Worm (Caenorhabditis elegans) whole organism, mixed stage, embryonic: Measurements from ENCODE around the gene Y69H2.10.

Source experiments
- M03D4.4 ChIP-seq: sonication (generic microtip); optimal IDR thresholded peaks from 2 replicates; lab custom pipeline; 2017; ENCODE audit warnings: mild to moderate bottlenecking, missing genetic modification characterization, missing compliant biosample characterization
- blmp-1 ChIP-seq: fragments of 150-350 bp; optimal IDR thresholded peaks from 2 replicates; lab custom pipeline; 2014; ENCODE audit warnings: missing biosample characterization, missing genetic modification characterization
- ceh-39 ChIP-seq: fragments of 150-350 bp; optimal IDR thresholded peaks from 2 replicates; lab custom pipeline; 2014; ENCODE audit warnings: missing biosample characterization, missing genetic modification characterization
- ceh-43 ChIP-seq: fragments of 200-800 bp; sonication (Bioruptor generic); optimal IDR thresholded peaks from 2 replicates; lab custom pipeline; 2018; ENCODE audit warnings: mild to moderate bottlenecking, missing genetic modification characterization, moderate library complexity, missing compliant biosample characterization
- ceh-83 ChIP-seq: fragments of 200-800 bp; sonication (Bioruptor generic); optimal IDR thresholded peaks from 2 replicates; lab custom pipeline; 2018; ENCODE audit warnings: mild to moderate bottlenecking, missing genetic modification characterization, missing compliant biosample characterization
- ces-1 ChIP-seq: fragments of 150-350 bp; optimal IDR thresholded peaks from 2 replicates; lab custom pipeline; 2014; ENCODE audit warnings: missing biosample characterization, missing genetic modification reagents, missing genetic modification characterization
- cnd-1 ChIP-seq: fragments of 200-800 bp; sonication (Bioruptor generic); optimal IDR thresholded peaks from 2 replicates; lab custom pipeline; 2018; ENCODE audit warnings: mild to moderate bottlenecking, missing genetic modification characterization, missing compliant biosample characterization
- drap-1 ChIP-seq: fragments of 200-800 bp; sonication (Bioruptor generic); optimal IDR thresholded peaks from 3 replicates; lab custom pipeline; 2018; ENCODE audit warnings: mild to moderate bottlenecking, missing genetic modification characterization, missing compliant biosample characterization
- elt-1 ChIP-seq: sonication (generic microtip); optimal IDR thresholded peaks from 2 replicates; lab custom pipeline; 2017; ENCODE audit warnings: missing genetic modification characterization, mild to moderate bottlenecking, missing compliant biosample characterization, antibody characterized with exemption, moderate library complexity, borderline replicate concordance; ENCODE audit not compliant: insufficient read depth
- ham-2 ChIP-seq: fragments of 200-800 bp; sonication (Bioruptor generic); optimal IDR thresholded peaks from 2 replicates; lab custom pipeline; 2018; ENCODE audit warnings: mild to moderate bottlenecking, missing genetic modification characterization, missing compliant biosample characterization
- hlh-1 ChIP-seq: fragments of 150-350 bp; optimal IDR thresholded peaks from 2 replicates; lab custom pipeline; 2014; ENCODE audit warnings: missing biosample characterization, missing genetic modification reagents, missing genetic modification characterization
- lin-13 ChIP-seq: fragments of 150-350 bp; optimal IDR thresholded peaks from 2 replicates; lab custom pipeline; 2014; ENCODE audit warnings: missing biosample characterization, missing genetic modification characterization
- lin-32 ChIP-seq: fragments of 200-800 bp; sonication (Bioruptor generic); optimal IDR thresholded peaks from 2 replicates; lab custom pipeline; 2018; ENCODE audit warnings: mild to moderate bottlenecking, missing genetic modification characterization, missing compliant biosample characterization
- lsy-2 ChIP-seq: fragments of 150-350 bp; optimal IDR thresholded peaks from 2 replicates; lab custom pipeline; 2014; ENCODE audit warnings: missing biosample characterization, missing genetic modification characterization
- mab-5 ChIP-seq: fragments of 150-350 bp; optimal IDR thresholded peaks from 2 replicates; lab custom pipeline; 2014; ENCODE audit warnings: missing biosample characterization, missing genetic modification characterization
- mep-1 ChIP-seq: fragments of 150-350 bp; optimal IDR thresholded peaks from 2 replicates; lab custom pipeline; 2017; ENCODE audit warnings: missing biosample characterization, missing genetic modification reagents, missing genetic modification characterization, inconsistent platforms
- nhr-12 ChIP-seq: fragments of 150-350 bp; optimal IDR thresholded peaks from 2 replicates; lab custom pipeline; 2014; ENCODE audit warnings: missing biosample characterization, missing genetic modification characterization
- nhr-2 ChIP-seq: fragments of 150-350 bp; optimal IDR thresholded peaks from 2 replicates; lab custom pipeline; 2014; ENCODE audit warnings: missing biosample characterization, missing genetic modification characterization
- nhr-237 ChIP-seq: fragments of 150-350 bp; optimal IDR thresholded peaks from 2 replicates; lab custom pipeline; 2014; ENCODE audit warnings: missing biosample characterization, missing genetic modification characterization
- nhr-28 ChIP-seq: fragments of 150-350 bp; optimal IDR thresholded peaks from 2 replicates; lab custom pipeline; 2014; ENCODE audit warnings: missing biosample characterization, missing genetic modification characterization
- nhr-76 ChIP-seq: sonication (generic microtip); optimal IDR thresholded peaks from 2 replicates; lab custom pipeline; 2017; ENCODE audit warnings: missing biosample characterization, missing genetic modification characterization
- pha-4 ChIP-seq: fragments of 150-350 bp; optimal IDR thresholded peaks from 2 replicates; lab custom pipeline; 2018; ENCODE audit warnings: missing biosample characterization, missing genetic modification reagents, missing genetic modification characterization
- sem-2 ChIP-seq: fragments of 200-800 bp; sonication (Bioruptor generic); optimal IDR thresholded peaks from 2 replicates; lab custom pipeline; 2018; ENCODE audit warnings: mild to moderate bottlenecking, missing genetic modification characterization, missing compliant biosample characterization
- sptf-1 ChIP-seq: sonication (generic microtip); optimal IDR thresholded peaks from 2 replicates; lab custom pipeline; 2017; ENCODE audit warnings: mild to moderate bottlenecking, missing genetic modification characterization, moderate library complexity, missing compliant biosample characterization
- tbx-8 ChIP-seq: fragments of 200-800 bp; sonication (Bioruptor generic); optimal IDR thresholded peaks from 2 replicates; lab custom pipeline; 2018; ENCODE audit warnings: mild to moderate bottlenecking, missing genetic modification characterization, moderate library complexity, missing compliant biosample characterization
- unc-120 ChIP-seq: sonication (generic microtip); optimal IDR thresholded peaks from 2 replicates; lab custom pipeline; 2017; ENCODE audit warnings: missing genetic modification characterization, missing compliant biosample characterization; ENCODE audit not compliant: poor library complexity, severe bottlenecking
- unc-39 ChIP-seq: fragments of 150-350 bp; optimal IDR thresholded peaks from 2 replicates; lab custom pipeline; 2014; ENCODE audit warnings: missing biosample characterization, missing genetic modification characterization
- unc-62 ChIP-seq: fragments of 150-350 bp; optimal IDR thresholded peaks from 2 replicates; lab custom pipeline; 2014; ENCODE audit warnings: missing biosample characterization, missing genetic modification reagents, missing genetic modification characterization
- zip-8 ChIP-seq: fragments of 150-350 bp; optimal IDR thresholded peaks from 2 replicates; lab custom pipeline; 2014; ENCODE audit warnings: missing biosample characterization, missing genetic modification characterization
- ztf-11 ChIP-seq: fragments of 150-350 bp; optimal IDR thresholded peaks from 2 replicates; lab custom pipeline; 2014; ENCODE audit warnings: missing biosample characterization, missing genetic modification characterization

Y69H2.10 gene

DNA sequence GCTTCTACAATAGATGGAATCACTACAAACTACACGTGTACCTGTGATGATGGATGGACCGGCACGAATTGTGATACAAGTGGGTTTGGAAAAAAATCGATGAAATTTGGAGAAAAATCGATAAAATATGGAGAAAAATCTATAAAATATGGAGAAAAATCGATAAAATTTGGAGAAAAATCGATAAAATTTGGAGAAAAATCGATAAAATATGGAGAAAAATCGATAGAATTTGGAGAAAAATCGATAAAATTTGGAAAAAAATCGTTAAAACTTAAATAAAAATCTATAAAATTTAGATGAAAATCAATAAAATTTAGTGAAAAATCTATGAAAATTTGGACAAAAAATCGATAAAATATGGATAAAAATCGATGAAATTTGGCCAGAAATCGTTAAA, 25.9 kb upstream of the Y69H2.10 start:
- no peak for TF ChIP-seq pha-4 (tag; lab: Kevin White, UChicago)
- TF ChIP-seq lin-13 (tag; lab: Kevin White, UChicago): no peak
- TF ChIP-seq ceh-83 (GFP tag; lab: Kevin White, UChicago): no peak
- no peak for TF ChIP-seq blmp-1 (tag; lab: Kevin White, UChicago)
- no peak for TF ChIP-seq sptf-1
- TF ChIP-seq cnd-1 (tag; lab: Kevin White, UChicago): no peak
- TF ChIP-seq unc-120 (tag; lab: Kevin White, UChicago): no peak
- no peak for TF ChIP-seq nhr-76 (tag; lab: Kevin White, UChicago)
- no peak for TF ChIP-seq M03D4.4 (tag; lab: Kevin White, UChicago)
- TF ChIP-seq nhr-2 (tag; lab: Kevin White, UChicago): no peak
- no peak for TF ChIP-seq nhr-12 (tag; lab: Kevin White, UChicago)
- no peak for TF ChIP-seq nhr-237 (tag; lab: Kevin White, UChicago)
- no peak for TF ChIP-seq nhr-28

ce11 chrV:18650043-18650442, 20.1 kb upstream of the Y69H2.10 start, which contains the start of gene egas-2:
Gene egas-2 (plus strand): TSS chrV:18650343.
- TF ChIP-seq pha-4 (tag; lab: Kevin White, UChicago): no peak
- no peak for TF ChIP-seq nhr-28
- TF ChIP-seq nhr-76 (tag; lab: Kevin White, UChicago): no peak
- no peak for TF ChIP-seq cnd-1 (tag; lab: Kevin White, UChicago)
- no peak for TF ChIP-seq ham-2
- no peak for TF ChIP-seq zip-8 (tag; lab: Kevin White, UChicago)
- TF ChIP-seq unc-39: no peak
- TF ChIP-seq nhr-2 (tag; lab: Kevin White, UChicago): no peak
- no peak for TF ChIP-seq drap-1 (GFP tag; lab: Kevin White, UChicago)
- TF ChIP-seq lin-32 (GFP tag; lab: Kevin White, UChicago): no peak
- no peak for TF ChIP-seq mab-5 (tag; lab: Kevin White, UChicago)
- TF ChIP-seq elt-1 (tag; lab: Kevin White, UChicago): no peak
- no peak for TF ChIP-seq ceh-39 (tag; lab: Kevin White, UChicago)
- no peak for TF ChIP-seq lsy-2 (tag; lab: Kevin White, UChicago)
- TF ChIP-seq unc-62: no peak
- no peak for TF ChIP-seq sem-2 (GFP tag; lab: Kevin White, UChicago)
- TF ChIP-seq, all 35 proteins: peak for 0

ce11 chrV:18656363-18656762, 13.8 kb upstream of the Y69H2.10 start:
- TF ChIP-seq ham-2 (no peak), hlh-1 (tag; lab: Kevin White, UChicago) (no peak), M03D4.4 (tag; lab: Kevin White, UChicago) (no peak), nhr-28 (no peak), elt-1 (tag; lab: Kevin White, UChicago) (no peak), lin-32 (GFP tag; lab: Kevin White, UChicago) (no peak), mab-5 (tag; lab: Kevin White, UChicago) (no peak), pha-4 (tag; lab: Kevin White, UChicago) (no peak), ztf-11 (tag; lab: Kevin White, UChicago) (no peak), unc-62 (no peak), drap-1 (GFP tag; lab: Kevin White, UChicago) (no peak)
- TF ChIP-seq, all 35 proteins: peak for 0

ce11 chrV:18657391-18657790, 12.7 kb upstream of the Y69H2.10 start:
- TF ChIP-seq M03D4.4 (tag; lab: Kevin White, UChicago) (no peak), mab-5 (tag; lab: Kevin White, UChicago) (no peak), lin-13 (tag; lab: Kevin White, UChicago) (no peak), nhr-237 (tag; lab: Kevin White, UChicago) (no peak), cnd-1 (tag; lab: Kevin White, UChicago) (no peak), zip-8 (tag; lab: Kevin White, UChicago) (no peak), ces-1 (GFP tag; lab: Kevin White, UChicago) (no peak), nhr-12 (tag; lab: Kevin White, UChicago) (no peak), sptf-1 (no peak)

DNA sequence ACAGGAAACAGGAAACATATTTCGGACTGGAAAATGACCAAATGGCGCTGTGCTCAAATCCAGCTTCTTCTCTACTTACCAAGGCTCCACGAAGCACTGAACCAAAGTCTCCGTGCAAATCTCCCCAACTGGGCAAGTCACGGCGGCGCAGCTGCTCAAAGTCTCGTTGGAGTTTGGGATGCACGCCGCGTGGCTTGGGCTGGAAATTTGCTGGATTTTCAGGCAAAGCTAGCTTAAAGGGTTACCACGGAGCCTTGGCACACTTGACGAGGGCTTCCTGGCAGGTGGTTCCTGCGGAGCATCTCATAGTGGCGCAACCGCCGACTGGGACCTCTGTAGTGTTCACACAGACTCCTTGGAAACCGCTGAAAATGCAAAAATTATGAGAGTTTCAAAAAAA, 11.2 kb upstream of the Y69H2.10 start:
- TF ChIP-seq mep-1: no peak
- no peak for TF ChIP-seq lin-13 (tag; lab: Kevin White, UChicago)
- no peak for TF ChIP-seq ceh-43 (GFP tag; lab: Kevin White, UChicago)
- no peak for TF ChIP-seq nhr-76 (tag; lab: Kevin White, UChicago)
- TF ChIP-seq nhr-28: no peak
- no peak for TF ChIP-seq mab-5 (tag; lab: Kevin White, UChicago)
- no peak for TF ChIP-seq ztf-11 (tag; lab: Kevin White, UChicago)
- no peak for TF ChIP-seq sem-2 (GFP tag; lab: Kevin White, UChicago)
- no peak for TF ChIP-seq tbx-8 (GFP tag; lab: Kevin White, UChicago)
- no peak for TF ChIP-seq nhr-12 (tag; lab: Kevin White, UChicago)
- no peak for TF ChIP-seq ces-1 (GFP tag; lab: Kevin White, UChicago)
- no peak for TF ChIP-seq unc-120 (tag; lab: Kevin White, UChicago)
